Fruit fly (Drosophila melanogaster) whole organism, embryonic: ENCODE measurements around the gene CG16957.

ENCODE experiments used
- Adf1 ChIP-seq: fragments of 200-800 bp; sonication (Bioruptor generic); IDR thresholded peaks from 2 replicates; pipeline ENCODE4 v1.3.6; 2022; ENCODE audit warnings: missing biosample characterization, missing genetic modification characterization
- BEAF-32 ChIP-seq: fragments of 200-800 bp; sonication (Bioruptor generic); optimal IDR thresholded peaks from 3 replicates; lab custom pipeline; 2017; ENCODE audit warnings: missing biosample characterization, missing genetic modification characterization, mild to moderate bottlenecking, moderate library complexity, missing genetic modification reagents
- CG10209 ChIP-seq: fragments of 200-800 bp; sonication (Bioruptor generic); optimal IDR thresholded peaks from 3 replicates; lab custom pipeline; 2017; ENCODE audit warnings: missing biosample characterization, mild to moderate bottlenecking, missing genetic modification characterization, missing genetic modification reagents
- CG10431 ChIP-seq: fragments of 200-800 bp; sonication (Bioruptor generic); optimal IDR thresholded peaks from 3 replicates; lab custom pipeline; 2018; ENCODE audit warnings: missing biosample characterization, mild to moderate bottlenecking, missing genetic modification characterization
- CG13624 ChIP-seq: fragments of 200-800 bp; sonication (Bioruptor generic); optimal IDR thresholded peaks from 2 replicates; lab custom pipeline; 2016; ENCODE audit warnings: missing biosample characterization, missing genetic modification characterization
- CG1529 ChIP-seq: fragments of 200-800 bp; sonication (Bioruptor generic); optimal IDR thresholded peaks from 3 replicates; lab custom pipeline; 2018; ENCODE audit warnings: missing biosample characterization, missing genetic modification characterization
- CG17612 ChIP-seq: fragments of 200-800 bp; sonication (Bioruptor generic); IDR thresholded peaks from 2 replicates; pipeline ENCODE4 v1.3.6; 2022; ENCODE audit warnings: missing biosample characterization, missing genetic modification characterization
- CG18764 ChIP-seq: fragments of 200-800 bp; sonication (Bioruptor generic); optimal IDR thresholded peaks from 3 replicates; lab custom pipeline; 2016; ENCODE audit warnings: missing biosample characterization, missing genetic modification characterization
- CG2116 ChIP-seq: fragments of 200-800 bp; sonication (Bioruptor generic); optimal IDR thresholded peaks from 3 replicates; lab custom pipeline; 2018; ENCODE audit warnings: missing biosample characterization, mild to moderate bottlenecking, missing genetic modification characterization
- CG30020 ChIP-seq: fragments of 200-800 bp; optimal IDR thresholded peaks from 2 replicates; lab custom pipeline; 2019; ENCODE audit warnings: missing biosample characterization, mild to moderate bottlenecking, missing genetic modification characterization, moderate library complexity
- CG34376 ChIP-seq: fragments of 200-800 bp; sonication (Bioruptor generic); optimal IDR thresholded peaks from 2 replicates; lab custom pipeline; 2018; ENCODE audit warnings: missing biosample characterization, mild to moderate bottlenecking, missing genetic modification characterization
- CG4424 ChIP-seq: fragments of 200-800 bp; sonication (Bioruptor generic); optimal IDR thresholded peaks from 3 replicates; lab custom pipeline; 2016; ENCODE audit warnings: missing biosample characterization, missing genetic modification characterization
- CG5953 ChIP-seq: fragments of 200-800 bp; sonication (Bioruptor generic); IDR thresholded peaks from 2 replicates; pipeline ENCODE4 v1.3.6; 2022; ENCODE audit warnings: missing biosample characterization, missing genetic modification characterization
- CG6175 ChIP-seq: fragments of 200-800 bp; sonication (Bioruptor generic); IDR thresholded peaks from 3 replicates; pipeline ENCODE4 v1.3.6; 2022; ENCODE audit warnings: missing biosample characterization, missing genetic modification characterization
- CG6813 ChIP-seq: fragments of 200-800 bp; sonication (Bioruptor generic); optimal IDR thresholded peaks from 2 replicates; lab custom pipeline; 2017; ENCODE audit warnings: missing biosample characterization, missing genetic modification characterization, mild to moderate bottlenecking, moderate library complexity, missing genetic modification reagents
- CG7987 ChIP-seq: fragments of 200-800 bp; sonication (Bioruptor generic); optimal IDR thresholded peaks from 2 replicates; lab custom pipeline; 2018; ENCODE audit warnings: missing biosample characterization, mild to moderate bottlenecking, missing genetic modification characterization, moderate library complexity
- Camta ChIP-seq: fragments of 200-800 bp; sonication (Bioruptor generic); optimal IDR thresholded peaks from 2 replicates; lab custom pipeline; 2016; ENCODE audit warnings: missing biosample characterization, missing genetic modification characterization
- D ChIP-seq, 2 experiments: fragments of 200-800 bp in 1 of 2; fragments of >200 bp in 1 of 2; sonication (Bioruptor generic) in 1 of 2; optimal IDR thresholded peaks; 2 replicates in 1 of 2; 3 replicates in 1 of 2; lab custom pipeline; 2017; ENCODE audit warnings: mild to moderate bottlenecking in 1 of 2, missing biosample characterization in 1 of 2, missing genetic modification characterization in 1 of 2, missing genetic modification reagents in 1 of 2
- Eip74EF ChIP-seq, 2 experiments: fragments of 200-800 bp in 1 of 2; fragments of >200 bp in 1 of 2; sonication (Bioruptor generic) in 1 of 2; optimal IDR thresholded peaks; 2 replicates each; lab custom pipeline; 2017 to 2019; ENCODE audit warnings: missing biosample characterization in 2 of 2, missing genetic modification characterization in 2 of 2, mild to moderate bottlenecking in 1 of 2, moderate library complexity in 1 of 2
- Elba2 ChIP-seq: fragments of 200-800 bp; sonication (Bioruptor generic); optimal IDR thresholded peaks from 3 replicates; lab custom pipeline; 2016; ENCODE audit warnings: missing biosample characterization, missing genetic modification characterization
- Hey ChIP-seq: fragments of 200-800 bp; sonication (Bioruptor generic); optimal IDR thresholded peaks from 3 replicates; lab custom pipeline; 2018; ENCODE audit warnings: missing biosample characterization, mild to moderate bottlenecking, missing genetic modification characterization
- Lpt ChIP-seq: fragments of >200 bp; optimal IDR thresholded peaks from 2 replicates; lab custom pipeline; 2018; ENCODE audit warnings: missing biosample characterization, missing genetic modification characterization
- MTF-1 ChIP-seq: fragments of 200-800 bp; sonication (Bioruptor generic); optimal IDR thresholded peaks from 2 replicates; lab custom pipeline; 2018; ENCODE audit warnings: missing biosample characterization, mild to moderate bottlenecking, missing genetic modification characterization, borderline replicate concordance
- NC2α ChIP-seq: fragments of 200-800 bp; sonication (Bioruptor generic); optimal IDR thresholded peaks from 2 replicates; lab custom pipeline; 2016; ENCODE audit warnings: missing biosample characterization, missing genetic modification characterization
- Opbp ChIP-seq: fragments of 200-800 bp; sonication (Bioruptor generic); IDR thresholded peaks from 3 replicates; pipeline ENCODE4 v1.3.6; 2022; ENCODE audit warnings: missing biosample characterization, missing genetic modification characterization; ENCODE audit not compliant: partially characterized antibody
- Sox102F ChIP-seq: fragments of 200-800 bp; sonication (Bioruptor generic); optimal IDR thresholded peaks from 2 replicates; lab custom pipeline; 2018; ENCODE audit warnings: missing biosample characterization, mild to moderate bottlenecking, missing genetic modification characterization, moderate library complexity
- Sry-β ChIP-seq: fragments of 200-800 bp; sonication (Bioruptor generic); optimal IDR thresholded peaks from 2 replicates; lab custom pipeline; 2018; ENCODE audit warnings: missing biosample characterization, mild to moderate bottlenecking, missing genetic modification characterization, moderate library complexity
- Taf1 ChIP-seq: fragments of 200-800 bp; sonication (Bioruptor generic); IDR thresholded peaks from 2 replicates; pipeline ENCODE4 v1.3.6; 2022; ENCODE audit warnings: missing biosample characterization, missing genetic modification characterization
- Xrp1 ChIP-seq: fragments of 200-800 bp; sonication (Bioruptor generic); IDR thresholded peaks from 2 replicates; pipeline ENCODE4 v1.3.6; 2022; ENCODE audit warnings: missing biosample characterization, missing genetic modification characterization
- aop ChIP-seq: fragments of 200-800 bp; sonication (Bioruptor generic); IDR thresholded peaks from 2 replicates; pipeline ENCODE4 v1.3.6; 2022; ENCODE audit warnings: missing biosample characterization, missing genetic modification characterization
- ato ChIP-seq: fragments of 200-800 bp; sonication (Bioruptor generic); IDR thresholded peaks from 2 replicates; pipeline ENCODE4 v1.3.6; 2022; ENCODE audit warnings: missing biosample characterization, missing genetic modification characterization; ENCODE audit not compliant: partially characterized antibody
- croc ChIP-seq: fragments of 200-800 bp; sonication (Bioruptor generic); conservative IDR thresholded peaks from 3 replicates; pipeline ENCODE4 v1.3.6; 2022; ENCODE audit warnings: missing biosample characterization, missing genetic modification characterization
- cwo ChIP-seq: fragments of 200-800 bp; sonication (Bioruptor generic); optimal IDR thresholded peaks from 3 replicates; lab custom pipeline; 2017; ENCODE audit warnings: missing biosample characterization, missing genetic modification characterization, mild to moderate bottlenecking, moderate library complexity, missing genetic modification reagents
- dan ChIP-seq: fragments of 200-800 bp; sonication (Bioruptor generic); IDR thresholded peaks from 2 replicates; pipeline ENCODE4 v1.3.6; 2022; ENCODE audit warnings: missing biosample characterization, missing genetic modification characterization
- dysf ChIP-seq: fragments of 200-800 bp; sonication (Bioruptor generic); IDR thresholded peaks from 3 replicates; pipeline ENCODE4 v1.3.6; 2022; ENCODE audit warnings: missing biosample characterization, missing genetic modification characterization
- ftz-f1 ChIP-seq: fragments of 200-800 bp; sonication (Bioruptor generic); optimal IDR thresholded peaks from 2 replicates; lab custom pipeline; 2016; ENCODE audit warnings: missing biosample characterization, missing genetic modification characterization
- gem ChIP-seq: fragments of 200-800 bp; sonication (Bioruptor generic); optimal IDR thresholded peaks from 2 replicates; lab custom pipeline; 2019; ENCODE audit warnings: missing biosample characterization, mild to moderate bottlenecking, missing genetic modification characterization, moderate library complexity
- grau ChIP-seq: fragments of 200-800 bp; optimal IDR thresholded peaks from 3 replicates; lab custom pipeline; 2019; ENCODE audit warnings: missing biosample characterization, mild to moderate bottlenecking, missing genetic modification characterization, moderate library complexity
- gsb ChIP-seq: fragments of 200-800 bp; sonication (Bioruptor generic); IDR thresholded peaks from 2 replicates; pipeline ENCODE4 v1.3.6; 2022; ENCODE audit warnings: missing biosample characterization, missing genetic modification characterization
- h ChIP-seq: fragments of >200 bp; optimal IDR thresholded peaks from 2 replicates; lab custom pipeline; 2017
- mam ChIP-seq: fragments of 200-800 bp; sonication (Bioruptor generic); optimal IDR thresholded peaks from 3 replicates; lab custom pipeline; 2016; ENCODE audit warnings: missing biosample characterization, missing genetic modification characterization
- org-1 ChIP-seq: fragments of 200-800 bp; sonication (Bioruptor generic); optimal IDR thresholded peaks from 2 replicates; lab custom pipeline; 2017; ENCODE audit warnings: missing biosample characterization, missing genetic modification characterization
- pho ChIP-seq: fragments of 200-800 bp; sonication (Bioruptor generic); optimal IDR thresholded peaks from 2 replicates; lab custom pipeline; 2016; ENCODE audit warnings: missing biosample characterization, missing genetic modification characterization
- sima ChIP-seq: fragments of 200-800 bp; sonication (Bioruptor generic); optimal IDR thresholded peaks from 2 replicates; lab custom pipeline; 2016; ENCODE audit warnings: missing biosample characterization, missing genetic modification characterization
- slbo ChIP-seq: fragments of 200-800 bp; sonication (Bioruptor generic); IDR thresholded peaks from 2 replicates; pipeline ENCODE4 v1.3.6; 2022; ENCODE audit warnings: missing biosample characterization, missing genetic modification characterization
- slou ChIP-seq: fragments of 200-800 bp; sonication (Bioruptor generic); optimal IDR thresholded peaks from 3 replicates; lab custom pipeline; 2016; ENCODE audit warnings: missing biosample characterization, missing genetic modification characterization
- sqz ChIP-seq: fragments of 200-800 bp; sonication (Bioruptor generic); optimal IDR thresholded peaks from 3 replicates; lab custom pipeline; 2018; ENCODE audit warnings: missing biosample characterization, mild to moderate bottlenecking, missing genetic modification characterization
- trh ChIP-seq: fragments of 200-800 bp; sonication (Bioruptor generic); optimal IDR thresholded peaks from 2 replicates; lab custom pipeline; 2016; ENCODE audit warnings: missing biosample characterization, missing genetic modification characterization
- tup ChIP-seq: fragments of 200-800 bp; sonication (Bioruptor generic); optimal IDR thresholded peaks from 2 replicates; lab custom pipeline; 2016; ENCODE audit warnings: missing biosample characterization, mild to moderate bottlenecking, missing genetic modification characterization, moderate library complexity
- wdn ChIP-seq: fragments of 200-800 bp; sonication (Bioruptor generic); IDR thresholded peaks from 2 replicates; pipeline ENCODE4 v1.3.6; 2022; ENCODE audit warnings: missing biosample characterization, missing genetic modification characterization
- zfh2 ChIP-seq: fragments of 200-800 bp; sonication (Bioruptor generic); optimal IDR thresholded peaks from 2 replicates; lab custom pipeline; 2016; ENCODE audit warnings: missing biosample characterization, missing genetic modification characterization

CG16957 gene

DNA sequence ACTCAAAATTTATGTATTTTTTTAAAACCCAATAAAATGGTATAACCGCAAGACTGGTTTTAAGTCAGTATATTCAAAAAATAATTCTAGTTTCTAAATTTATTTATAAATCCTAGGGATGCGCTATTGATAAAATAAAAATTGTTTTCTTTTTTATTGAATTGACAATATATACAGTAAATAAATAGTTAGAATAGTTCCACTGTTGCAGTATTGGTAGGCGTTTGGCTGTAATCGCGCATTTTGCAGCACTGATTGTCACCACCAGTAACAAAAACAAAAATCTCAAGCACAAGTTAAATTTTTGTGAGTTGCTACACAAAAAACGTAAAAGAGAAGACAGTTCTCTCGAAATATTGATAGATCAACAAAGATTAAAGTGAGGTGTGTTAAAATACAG, 27.0 kb downstream of the CG16957 start, which contains the start of gene CG31855 (continued):
- TF ChIP-seq BEAF-32 (GFP tag; lab: Kevin White, UChicago), result peak; percentile 18
- TF ChIP-seq CG6175 (GFP tag; lab: Robert Waterston, UW), result 0 out of 3 replicates have a peak, but pooled peaks have one; percentile 30
- peak; percentile 85 for TF ChIP-seq gem (tag; lab: Kevin White, UChicago)
- TF ChIP-seq h, result no peak
- TF ChIP-seq Xrp1 (GFP tag; lab: Robert Waterston, UW), result peak; percentile 86
- TF ChIP-seq CG2116 (GFP tag; lab: Kevin White, UChicago), result peak; percentile 41
- peak; percentile 90 for TF ChIP-seq CG34376 (GFP tag; lab: Kevin White, UChicago)
- peak; percentile 71 for TF ChIP-seq Sox102F (GFP tag; lab: Kevin White, UChicago)
- TF ChIP-seq ato (GFP tag; lab: Robert Waterston, UW), result no peak
- TF ChIP-seq Lpt (GFP tag; lab: Kevin White, UChicago), result no peak
- TF ChIP-seq croc (GFP tag; lab: Robert Waterston, UW), result peak; percentile 53
- peak; percentile 68 for TF ChIP-seq cwo (GFP tag; lab: Kevin White, UChicago)
- TF ChIP-seq slou (GFP tag; lab: Kevin White, UChicago), result peak; percentile 80
- peak; percentile 52; the same call in 1 of the 2 replicates for TF ChIP-seq gsb
- peak; percentile 79 for TF ChIP-seq CG13624
- TF ChIP-seq CG6813 (GFP tag; lab: Kevin White, UChicago), result peak; percentile 56
- peak; percentile 74 for TF ChIP-seq pho (GFP tag; lab: Kevin White, UChicago)
- TF ChIP-seq MTF-1 (GFP tag; lab: Kevin White, UChicago), result peak; percentile 69
- TF ChIP-seq dan, result no peak
- TF ChIP-seq NC2α (GFP tag; lab: Kevin White, UChicago), result no peak
- peak; percentile 80 for TF ChIP-seq zfh2 (GFP tag; lab: Kevin White, UChicago)
- peak; percentile 95 for TF ChIP-seq slbo
- no peak for TF ChIP-seq Opbp
- TF ChIP-seq sima (GFP tag; lab: Kevin White, UChicago), result no peak
- TF ChIP-seq Hey (tag; lab: Kevin White, UChicago), result peak; percentile 28
- peak; percentile 83 for TF ChIP-seq dysf
- peak; percentile 44 for TF ChIP-seq CG30020 (tag; lab: Kevin White, UChicago)
- peak; percentile 67 for TF ChIP-seq tup (GFP tag; lab: Kevin White, UChicago)
- peak; percentile 58 for TF ChIP-seq sqz
- peak; percentile 67 for TF ChIP-seq CG10431 (GFP tag; lab: Kevin White, UChicago)
- TF ChIP-seq Eip74EF (GFP tag; optimal IDR thresholded peaks at IDR 0.05; lab: Kevin White, UChicago), result peak in 1 of 2 experiments; percentile 18
- peak; percentile 76 for TF ChIP-seq CG10209 (GFP tag; lab: Kevin White, UChicago)
- TF ChIP-seq Camta (GFP tag; lab: Kevin White, UChicago), result peak; percentile 71
- TF ChIP-seq grau (tag; lab: Kevin White, UChicago), result peak; percentile 83
- peak; percentile 43 for TF ChIP-seq org-1 (GFP tag; lab: Kevin White, UChicago)
- peak; percentile 39 for TF ChIP-seq trh
- no peak; the same call in 1 of the 2 replicates for TF ChIP-seq Adf1 (GFP tag; lab: Robert Waterston, UW)
- TF ChIP-seq aop, result no peak
- no peak for TF ChIP-seq D (optimal IDR thresholded peaks at IDR 0.05; lab: Kevin White, UChicago)
- TF ChIP-seq D (GFP tag; optimal IDR thresholded peaks at IDR 0.05; lab: Kevin White, UChicago), result peak; percentile 56
- TF ChIP-seq CG5953 (GFP tag; lab: Robert Waterston, UW), result peak; percentile 73
- no peak for TF ChIP-seq Elba2
- peak; percentile 39 for TF ChIP-seq CG17612
- TF ChIP-seq CG18764 (GFP tag; lab: Kevin White, UChicago), result peak; percentile 80
- TF ChIP-seq Taf1 (GFP tag; lab: Robert Waterston, UW), result peak; percentile 77
- TF ChIP-seq CG7987 (GFP tag; lab: Kevin White, UChicago), result peak; percentile 79
- peak; percentile 56 for TF ChIP-seq CG1529 (GFP tag; lab: Kevin White, UChicago)
- TF ChIP-seq Sry-β, result peak; percentile 52
- no peak for TF ChIP-seq ftz-f1 (GFP tag; lab: Kevin White, UChicago)
- TF ChIP-seq CG4424 (GFP tag; lab: Kevin White, UChicago), result peak; percentile 86
- TF ChIP-seq wdn (GFP tag; lab: Robert Waterston, UW), result peak; percentile 70
- peak; percentile 83 for TF ChIP-seq mam (GFP tag; lab: Kevin White, UChicago)
